Worm (Caenorhabditis elegans) whole organism, L2 larva: ENCODE measurements around the gene Y54G11A.4.
"Not testable (repeated sequence)": the region's sequence is repeated elsewhere in the genome, so short reads cannot be mapped to it uniquely, and the experiment has no call there.

Experiments used
- blmp-1 ChIP-seq: sonication (generic microtip); optimal IDR thresholded peaks from 2 replicates; lab custom pipeline; 2017; ENCODE audit warnings: missing genetic modification characterization, mild to moderate bottlenecking, missing compliant biosample characterization, antibody characterized with exemption, moderate library complexity; ENCODE audit not compliant: insufficient read depth
- ceh-82 ChIP-seq: fragments of 150-350 bp; optimal IDR thresholded peaks from 2 replicates; lab custom pipeline; 2014; ENCODE audit warnings: missing biosample characterization, missing genetic modification characterization
- lsy-2 ChIP-seq, 2 experiments: fragments of 150-350 bp in 1 of 2; sonication (generic microtip) in 1 of 2; optimal IDR thresholded peaks; 2 replicates each; lab custom pipeline; 2014 to 2017; ENCODE audit warnings: missing biosample characterization in 2 of 2, missing genetic modification characterization in 2 of 2
- mdl-1 ChIP-seq, 2 experiments: fragments of 150-350 bp in 1 of 2; sonication (generic microtip) in 1 of 2; optimal IDR thresholded peaks; 2 replicates each; lab custom pipeline; 2017; ENCODE audit warnings: missing biosample characterization in 2 of 2, missing genetic modification characterization in 2 of 2
- nhr-10 ChIP-seq: sonication (generic microtip); optimal IDR thresholded peaks from 2 replicates; lab custom pipeline; 2017; ENCODE audit warnings: missing biosample characterization, missing genetic modification characterization
- nhr-12 ChIP-seq: fragments of 150-350 bp; optimal IDR thresholded peaks from 2 replicates; lab custom pipeline; 2014; ENCODE audit warnings: missing biosample characterization, missing genetic modification characterization
- nhr-129 ChIP-seq: fragments of 150-350 bp; optimal IDR thresholded peaks from 2 replicates; lab custom pipeline; 2014; ENCODE audit warnings: missing biosample characterization, missing genetic modification characterization
- nhr-21 ChIP-seq: fragments of 150-350 bp; optimal IDR thresholded peaks from 2 replicates; lab custom pipeline; 2014; ENCODE audit warnings: missing biosample characterization, missing genetic modification characterization
- nhr-237 ChIP-seq: fragments of 150-350 bp; optimal IDR thresholded peaks from 2 replicates; lab custom pipeline; 2014; ENCODE audit warnings: missing biosample characterization, missing genetic modification characterization
- snpc-4 ChIP-seq: fragments of 150-350 bp; optimal IDR thresholded peaks from 2 replicates; lab custom pipeline; 2014; ENCODE audit warnings: missing biosample characterization, missing genetic modification characterization
- unc-62 ChIP-seq: fragments of 150-350 bp; optimal IDR thresholded peaks from 2 replicates; lab custom pipeline; 2014; ENCODE audit warnings: missing biosample characterization, missing genetic modification reagents, missing genetic modification characterization
- zag-1 ChIP-seq: fragments of 150-350 bp; optimal IDR thresholded peaks from 2 replicates; lab custom pipeline; 2014; ENCODE audit warnings: missing biosample characterization, missing genetic modification characterization
- ztf-4 ChIP-seq: fragments of 150-350 bp; optimal IDR thresholded peaks from 2 replicates; lab custom pipeline; 2014; ENCODE audit warnings: missing biosample characterization, missing genetic modification characterization

- not testable (repeated sequence) for TF ChIP-seq nhr-237 (tag; lab: Kevin White, UChicago); blmp-1 (tag; lab: Kevin White, UChicago); zag-1 (tag; lab: Kevin White, UChicago); ceh-82 (tag; lab: Kevin White, UChicago); nhr-10 (tag; lab: Kevin White, UChicago); lsy-2 (tag; optimal IDR thresholded peaks at IDR 0.05; lab: Kevin White, UChicago); ztf-4 (tag; lab: Kevin White, UChicago); snpc-4 (tag; lab: Kevin White, UChicago); nhr-129 (tag; lab: Kevin White, UChicago); nhr-12 (tag; lab: Kevin White, UChicago); mdl-1 (tag; optimal IDR thresholded peaks at IDR 0.05; lab: Kevin White, UChicago); unc-62 (GFP tag; lab: Kevin White, UChicago); nhr-21 (tag; lab: Kevin White, UChicago)
Measured at ce11 chrII:14306160-14306559, 13.5 kb downstream of the Y54G11A.4 start, which contains the start of gene ctl-1.
